Fruit fly (Drosophila melanogaster) whole organism, prepupa: ENCODE results near the gene CG34253.

ENCODE experiments used
- CG10631 ChIP-seq: fragments of 200-800 bp; sonication (Bioruptor generic); optimal IDR thresholded peaks from 2 replicates; lab custom pipeline; 2016; ENCODE audit warnings: missing biosample characterization, missing genetic modification characterization
- CG10669 ChIP-seq: fragments of 200-800 bp; sonication (Bioruptor generic); optimal IDR thresholded peaks from 3 replicates; lab custom pipeline; 2018; ENCODE audit warnings: missing biosample characterization, mild to moderate bottlenecking, missing genetic modification characterization, moderate library complexity
- CG11294 ChIP-seq: fragments of 200-800 bp; sonication (Bioruptor generic); IDR thresholded peaks from 2 replicates; pipeline ENCODE4 v1.3.6; 2022; ENCODE audit warnings: missing biosample characterization, missing genetic modification characterization
- CG11762 ChIP-seq: fragments of 200-800 bp; sonication (Bioruptor generic); optimal IDR thresholded peaks from 3 replicates; lab custom pipeline; 2016; ENCODE audit warnings: missing biosample characterization, missing genetic modification characterization; ENCODE audit not compliant: insufficient read depth
- CG11902 ChIP-seq: fragments of 200-800 bp; sonication (Bioruptor generic); optimal IDR thresholded peaks from 3 replicates; lab custom pipeline; 2016; ENCODE audit warnings: missing biosample characterization, missing genetic modification characterization
- CG1621 ChIP-seq: fragments of 200-800 bp; sonication (Bioruptor generic); optimal IDR thresholded peaks from 3 replicates; lab custom pipeline; 2018; ENCODE audit warnings: missing biosample characterization, mild to moderate bottlenecking, missing genetic modification characterization
- CG16779 ChIP-seq: fragments of 200-800 bp; sonication (Bioruptor generic); optimal IDR thresholded peaks from 3 replicates; lab custom pipeline; 2017; ENCODE audit warnings: missing biosample characterization, mild to moderate bottlenecking, missing genetic modification characterization
- CG3032 ChIP-seq: fragments of 200-800 bp; optimal IDR thresholded peaks from 2 replicates; lab custom pipeline; 2019; ENCODE audit warnings: missing biosample characterization, mild to moderate bottlenecking, missing genetic modification characterization, moderate library complexity
- CG31627 ChIP-seq: fragments of 200-800 bp; sonication (Bioruptor generic); optimal IDR thresholded peaks from 3 replicates; lab custom pipeline; 2016; ENCODE audit warnings: missing biosample characterization, missing genetic modification characterization
- CG32006 ChIP-seq: fragments of 200-800 bp; sonication (Bioruptor generic); optimal IDR thresholded peaks from 3 replicates; lab custom pipeline; 2017; ENCODE audit warnings: missing biosample characterization, mild to moderate bottlenecking, missing genetic modification characterization
- CG6792 ChIP-seq: fragments of 200-800 bp; sonication (Bioruptor generic); optimal IDR thresholded peaks from 3 replicates; lab custom pipeline; 2016; ENCODE audit warnings: missing biosample characterization, missing genetic modification characterization
- CG6808 ChIP-seq: fragments of 200-800 bp; sonication (Bioruptor generic); optimal IDR thresholded peaks from 3 replicates; lab custom pipeline; 2017; ENCODE audit warnings: missing biosample characterization, missing genetic modification characterization, mild to moderate bottlenecking, moderate library complexity, missing genetic modification reagents
- CG6854 ChIP-seq: fragments of 200-800 bp; sonication (Bioruptor generic); optimal IDR thresholded peaks from 2 replicates; lab custom pipeline; 2017; ENCODE audit warnings: missing biosample characterization, mild to moderate bottlenecking, missing genetic modification characterization
- CG7368 ChIP-seq: fragments of 200-800 bp; sonication (Bioruptor generic); optimal IDR thresholded peaks from 3 replicates; lab custom pipeline; 2016; ENCODE audit warnings: missing biosample characterization, missing genetic modification characterization
- CG8319 ChIP-seq: fragments of 200-800 bp; sonication (Bioruptor generic); optimal IDR thresholded peaks from 3 replicates; lab custom pipeline; 2016; ENCODE audit warnings: missing biosample characterization, missing genetic modification characterization
- CG8632 ChIP-seq: fragments of 200-800 bp; sonication (Bioruptor generic); optimal IDR thresholded peaks from 3 replicates; lab custom pipeline; 2016; ENCODE audit warnings: missing biosample characterization, missing genetic modification characterization
- CG9139 ChIP-seq: fragments of 200-800 bp; sonication (Bioruptor generic); optimal IDR thresholded peaks from 3 replicates; lab custom pipeline; 2017; ENCODE audit warnings: missing biosample characterization, mild to moderate bottlenecking, missing genetic modification characterization
- Eip75B ChIP-seq: fragments of 200-800 bp; sonication (Bioruptor generic); optimal IDR thresholded peaks from 3 replicates; lab custom pipeline; 2016; ENCODE audit warnings: missing biosample characterization, missing genetic modification characterization
- Eip93F ChIP-seq: fragments of 200-800 bp; sonication (Bioruptor generic); optimal IDR thresholded peaks from 2 replicates; lab custom pipeline; 2016; ENCODE audit warnings: missing biosample characterization, mild to moderate bottlenecking, missing genetic modification characterization
- Ets21C ChIP-seq: fragments of 200-800 bp; sonication (Bioruptor generic); optimal IDR thresholded peaks from 3 replicates; lab custom pipeline; 2016; ENCODE audit warnings: missing biosample characterization, missing genetic modification characterization
- Ets96B ChIP-seq: fragments of 200-800 bp; optimal IDR thresholded peaks from 2 replicates; lab custom pipeline; 2019; ENCODE audit warnings: missing biosample characterization, mild to moderate bottlenecking, missing genetic modification characterization, moderate library complexity
- Hr39 ChIP-seq: fragments of 200-800 bp; sonication (Bioruptor generic); optimal IDR thresholded peaks from 2 replicates; lab custom pipeline; 2016; ENCODE audit warnings: missing biosample characterization, missing genetic modification characterization
- Hr4 ChIP-seq: fragments of 200-800 bp; sonication (Bioruptor generic); optimal IDR thresholded peaks from 3 replicates; lab custom pipeline; 2016; ENCODE audit warnings: missing biosample characterization, missing genetic modification characterization
- Lpt ChIP-seq: fragments of 200-800 bp; sonication (Bioruptor generic); optimal IDR thresholded peaks from 3 replicates; lab custom pipeline; 2016; ENCODE audit warnings: missing biosample characterization, missing genetic modification characterization
- Met ChIP-seq: fragments of 200-800 bp; sonication (Bioruptor generic); optimal IDR thresholded peaks from 3 replicates; lab custom pipeline; 2016; ENCODE audit warnings: missing biosample characterization, missing genetic modification characterization
- OdsH ChIP-seq: fragments of 200-800 bp; sonication (Bioruptor generic); optimal IDR thresholded peaks from 3 replicates; lab custom pipeline; 2016; ENCODE audit warnings: missing biosample characterization, missing genetic modification characterization
- Smox ChIP-seq: fragments of 200-800 bp; sonication (Bioruptor generic); optimal IDR thresholded peaks from 3 replicates; lab custom pipeline; 2016; ENCODE audit warnings: missing biosample characterization, missing genetic modification characterization
- Sox102F ChIP-seq: fragments of 200-800 bp; sonication (Bioruptor generic); optimal IDR thresholded peaks from 2 replicates; lab custom pipeline; 2016; ENCODE audit warnings: missing biosample characterization, mild to moderate bottlenecking, missing genetic modification characterization
- Sox14 ChIP-seq: fragments of 200-800 bp; sonication (Bioruptor generic); optimal IDR thresholded peaks from 3 replicates; lab custom pipeline; 2016; ENCODE audit warnings: missing biosample characterization, missing genetic modification characterization
- acj6 ChIP-seq: fragments of 200-800 bp; sonication (Bioruptor generic); optimal IDR thresholded peaks from 3 replicates; lab custom pipeline; 2016; ENCODE audit warnings: missing biosample characterization, missing genetic modification characterization
- cyc ChIP-seq: fragments of 200-800 bp; sonication (Bioruptor generic); optimal IDR thresholded peaks from 3 replicates; lab custom pipeline; 2016; ENCODE audit warnings: missing biosample characterization, missing genetic modification characterization
- dsx ChIP-seq: fragments of 200-800 bp; optimal IDR thresholded peaks from 3 replicates; lab custom pipeline; 2019; ENCODE audit warnings: missing biosample characterization, mild to moderate bottlenecking, missing genetic modification characterization, moderate library complexity; ENCODE audit not compliant: poor library complexity, severe bottlenecking
- fd59A ChIP-seq: fragments of 200-800 bp; sonication (Bioruptor generic); optimal IDR thresholded peaks from 2 replicates; lab custom pipeline; 2017; ENCODE audit warnings: missing biosample characterization, mild to moderate bottlenecking, missing genetic modification characterization, missing genetic modification reagents
- fkh ChIP-seq: fragments of 200-800 bp; sonication (Bioruptor generic); optimal IDR thresholded peaks from 3 replicates; lab custom pipeline; 2017; ENCODE audit warnings: missing biosample characterization, mild to moderate bottlenecking, missing genetic modification characterization, moderate library complexity
- lz ChIP-seq: fragments of 200-800 bp; sonication (Bioruptor generic); optimal IDR thresholded peaks from 3 replicates; lab custom pipeline; 2016; ENCODE audit warnings: missing biosample characterization, missing genetic modification characterization
- pdm3 ChIP-seq: fragments of 200-800 bp; sonication (Bioruptor generic); optimal IDR thresholded peaks from 3 replicates; lab custom pipeline; 2016; ENCODE audit warnings: missing biosample characterization, missing genetic modification characterization
- spab ChIP-seq: fragments of 200-800 bp; sonication (Bioruptor generic); optimal IDR thresholded peaks from 2 replicates; lab custom pipeline; 2017; ENCODE audit warnings: missing biosample characterization, mild to moderate bottlenecking, missing genetic modification characterization, missing genetic modification reagents
- ss ChIP-seq, 2 experiments: fragments of 200-800 bp; sonication (Bioruptor generic); optimal IDR thresholded peaks; 2 replicates in 1 of 2; 3 replicates in 1 of 2; lab custom pipeline; 2017 to 2018; ENCODE audit warnings: mild to moderate bottlenecking in 2 of 2, missing biosample characterization in 2 of 2, missing genetic modification characterization in 2 of 2, moderate library complexity in 1 of 2
- svp ChIP-seq: fragments of 200-800 bp; sonication (Bioruptor generic); peaks from one replicate; lab custom pipeline; 2016; ENCODE audit warnings: missing biosample characterization, missing genetic modification characterization
- topi ChIP-seq: fragments of 200-800 bp; sonication (Bioruptor generic); optimal IDR thresholded peaks from 3 replicates; lab custom pipeline; 2016; ENCODE audit warnings: missing biosample characterization, missing genetic modification characterization
- vri ChIP-seq: fragments of 200-800 bp; sonication (Bioruptor generic); optimal IDR thresholded peaks from 3 replicates; lab custom pipeline; 2016; ENCODE audit warnings: missing biosample characterization, mild to moderate bottlenecking, missing genetic modification characterization

The CG34253 gene

DNA sequence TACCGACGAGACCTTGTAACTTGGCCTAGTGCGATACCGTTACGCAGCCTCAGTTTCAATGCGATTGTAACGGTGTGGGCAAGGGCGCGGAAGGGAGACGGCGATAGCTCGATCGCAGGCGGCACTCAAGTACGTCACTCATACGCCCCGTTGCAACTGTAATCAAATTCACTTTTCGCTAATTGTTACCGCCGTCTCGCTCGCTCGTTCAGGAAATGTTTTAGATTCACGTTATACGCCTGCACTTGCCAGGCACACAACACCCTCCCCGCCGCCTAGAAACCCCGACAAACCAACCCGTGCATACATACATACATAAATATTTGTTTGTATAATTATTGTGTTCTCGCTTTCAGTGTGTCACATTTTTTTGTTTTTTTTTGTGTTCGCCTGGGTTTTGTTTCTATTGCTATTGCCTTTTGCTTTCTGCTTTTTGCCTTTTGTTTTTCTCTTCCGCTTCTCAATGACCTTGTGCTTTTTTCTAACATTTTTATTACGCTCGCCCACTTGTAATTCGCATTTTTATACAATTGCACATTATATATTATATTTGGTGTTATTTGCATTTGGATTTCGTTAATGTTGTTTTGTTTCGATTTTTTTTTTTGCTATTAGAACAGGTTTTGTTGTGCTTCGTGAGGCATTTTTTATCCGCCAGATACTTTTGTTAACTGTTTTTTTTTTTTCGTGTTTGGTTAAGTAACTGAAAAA, 42.6 kb downstream of the CG34253 start:
- TF ChIP-seq fkh (GFP tag; lab: Kevin White, UChicago) = peak; percentile 5
- TF ChIP-seq CG11902 = no peak

DNA sequence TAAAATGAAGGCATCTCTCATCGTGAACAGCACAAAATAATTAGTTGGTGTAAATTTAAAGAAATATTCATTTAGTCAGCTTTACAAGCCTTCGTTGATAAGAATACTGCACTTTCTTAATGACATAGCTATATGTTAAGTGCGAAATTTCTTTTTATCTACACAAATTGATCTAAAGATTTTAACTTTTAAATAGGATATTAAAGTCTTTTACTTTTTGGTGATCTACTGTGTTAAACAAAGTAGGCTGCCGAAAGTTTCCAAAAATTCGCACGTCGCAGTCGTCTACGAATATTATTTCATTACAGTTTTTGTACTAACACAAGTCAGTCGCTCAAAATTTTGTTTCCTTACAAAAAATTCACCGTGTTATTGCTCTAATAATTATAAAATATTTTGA, 44.7 kb downstream of the CG34253 start, which contains the start of gene CG42393:
Gene CG42393 (plus strand): TSS at position 301 of the 400 bp plus-strand sequence.
- no peak for TF ChIP-seq CG8319 (GFP tag; lab: Kevin White, UChicago)
- no peak for TF ChIP-seq CG9139 (GFP tag; lab: Kevin White, UChicago)
- TF ChIP-seq CG16779 (tag; lab: Kevin White, UChicago) = no peak
- TF ChIP-seq CG6792 (GFP tag; lab: Kevin White, UChicago) = no peak
- TF ChIP-seq CG3032 = no peak
- TF ChIP-seq Sox102F = no peak
- no peak for TF ChIP-seq Lpt (GFP tag; lab: Kevin White, UChicago)
- TF ChIP-seq Eip93F (GFP tag; lab: Kevin White, UChicago) = no peak
- TF ChIP-seq Ets96B (tag; lab: Kevin White, UChicago) = no peak

dm6 chr3L:18040017-18040416, 47.1 kb downstream of the CG34253 start, which contains the start of gene CG32192:
TSS of gene CG32192 (plus strand) at chr3L:18040317.
- no peak for TF ChIP-seq Hr4
- no peak for TF ChIP-seq fd59A (GFP tag; lab: Kevin White, UChicago)
- TF ChIP-seq fkh (GFP tag; lab: Kevin White, UChicago) = no peak
- TF ChIP-seq CG32006 = no peak
- TF ChIP-seq CG16779 (tag; lab: Kevin White, UChicago) = no peak
- TF ChIP-seq Lpt (GFP tag; lab: Kevin White, UChicago) = no peak
- TF ChIP-seq lz (GFP tag; lab: Kevin White, UChicago) = no peak
- no peak for TF ChIP-seq spab
- TF ChIP-seq CG6854 = no peak
- no peak for TF ChIP-seq CG11294 (GFP tag; lab: Robert Waterston, UW)
- TF ChIP-seq acj6 (GFP tag; lab: Kevin White, UChicago) = no peak
- no peak for TF ChIP-seq Sox14 (GFP tag; lab: Kevin White, UChicago)
- no peak for TF ChIP-seq CG6808 (GFP tag; lab: Kevin White, UChicago)

dm6 chr3L:18038122-18038762, 48.9 kb downstream of the CG34253 start:
- TF ChIP-seq cyc (GFP tag; lab: Kevin White, UChicago) = peak; percentile 59
- no peak for TF ChIP-seq CG8632
- TF ChIP-seq CG11762 (GFP tag; lab: Kevin White, UChicago) = no peak
- no peak for TF ChIP-seq CG6792 (GFP tag; lab: Kevin White, UChicago)
- peak; percentile 46 for TF ChIP-seq Sox14 (GFP tag; lab: Kevin White, UChicago)
- peak; percentile 42 for TF ChIP-seq lz (GFP tag; lab: Kevin White, UChicago)
- TF ChIP-seq acj6 (GFP tag; lab: Kevin White, UChicago) = peak; percentile 27
- peak; percentile 27 for TF ChIP-seq pdm3 (GFP tag; lab: Kevin White, UChicago)
- peak; percentile 55 for TF ChIP-seq Met (GFP tag; lab: Kevin White, UChicago)
- peak; percentile 57 for TF ChIP-seq CG10631 (GFP tag; lab: Kevin White, UChicago)
- peak; percentile 69 for TF ChIP-seq vri
- peak; percentile 45 for TF ChIP-seq fd59A (GFP tag; lab: Kevin White, UChicago)
- TF ChIP-seq CG3032 = peak; percentile 67
- TF ChIP-seq Eip75B (GFP tag; lab: Kevin White, UChicago) = no peak
- TF ChIP-seq CG6808 (GFP tag; lab: Kevin White, UChicago) = peak; percentile 60
- peak; percentile 16 for TF ChIP-seq Ets21C (GFP tag; lab: Kevin White, UChicago)
- TF ChIP-seq CG1621 (tag; lab: Kevin White, UChicago) = no peak
- peak; percentile 49 for TF ChIP-seq CG31627 (GFP tag; lab: Kevin White, UChicago)
- TF ChIP-seq topi (GFP tag; lab: Kevin White, UChicago) = peak; percentile 56
- peak; percentile 40 for TF ChIP-seq dsx
- peak; percentile 46 for TF ChIP-seq Hr39 (GFP tag; lab: Kevin White, UChicago)
- peak; percentile 63 for TF ChIP-seq svp
- no peak for TF ChIP-seq CG11294 (GFP tag; lab: Robert Waterston, UW)
- TF ChIP-seq CG10669 (GFP tag; lab: Kevin White, UChicago) = peak; percentile 64
- peak; percentile 52 for TF ChIP-seq Smox (GFP tag; lab: Kevin White, UChicago)
- peak; percentile 32 for TF ChIP-seq OdsH (GFP tag; lab: Kevin White, UChicago)
- peak; percentile 40 to 59 for TF ChIP-seq ss (GFP tag; optimal IDR thresholded peaks at IDR 0.05; lab: Kevin White, UChicago)
- peak; percentile 72 for TF ChIP-seq CG9139 (GFP tag; lab: Kevin White, UChicago)
- TF ChIP-seq Ets96B (tag; lab: Kevin White, UChicago) = peak; percentile 67
- no peak for TF ChIP-seq CG32006
- peak; percentile 8 for TF ChIP-seq CG7368 (GFP tag; lab: Kevin White, UChicago)
